Fruit fly (Drosophila melanogaster): ENCODE results near the gene Gr66a.

Gene Gr66a

DNA sequence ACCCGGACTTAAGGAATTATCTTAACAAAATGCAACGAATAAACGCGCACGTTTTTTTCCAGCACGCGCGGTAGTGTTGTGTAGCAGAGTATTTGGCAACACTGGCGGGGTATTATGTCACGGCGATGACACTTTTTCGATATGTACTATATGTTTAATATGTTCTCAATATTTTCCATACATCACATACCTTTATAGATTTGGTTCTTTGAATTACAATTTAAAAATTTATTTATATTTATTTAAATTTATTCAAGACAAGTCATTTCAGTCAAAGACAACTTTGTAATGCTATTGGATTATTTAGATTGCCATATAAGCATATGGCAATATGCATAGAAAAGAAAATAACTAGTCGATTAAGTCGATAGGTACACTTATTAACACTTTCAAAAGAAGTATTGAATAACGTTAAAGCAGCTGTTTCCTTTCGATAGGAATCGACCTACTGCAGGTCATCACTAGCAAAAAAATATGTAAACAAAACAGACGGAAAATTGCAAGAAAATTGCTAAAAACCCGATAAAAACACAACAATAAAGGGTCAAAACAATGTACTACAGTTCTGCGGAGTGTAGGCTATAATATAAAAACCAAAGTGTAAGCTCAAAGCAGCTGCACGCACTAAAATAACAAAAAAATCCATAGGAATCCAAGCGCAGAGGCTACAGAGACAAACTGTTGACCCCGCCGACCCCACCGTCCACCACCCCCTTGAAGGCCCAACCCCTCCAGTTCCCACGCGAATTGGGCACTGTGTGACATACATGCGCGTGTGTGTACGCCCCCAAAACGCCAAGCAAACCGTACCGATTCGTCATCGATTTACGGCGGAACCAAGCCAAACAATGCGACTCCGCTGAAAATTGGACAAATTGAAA is 39.6 kb upstream of the Gr66a start, which contains the start of the genes CG7182 and GAPcenA (continued):
- TF ChIP-seq unc-4 (GFP tag; IDR thresholded peaks at IDR 0.05; ENCODE audit: partially characterized antibody) (peak; percentile 64), luna (GFP tag; optimal IDR thresholded peaks at IDR 0.05) (peak; percentile 15), scrt (GFP tag; optimal IDR thresholded peaks at IDR 0.05) (peak; percentile 48), mam (GFP tag; optimal IDR thresholded peaks at IDR 0.05) (peak; percentile 73), zfh1 (GFP tag; IDR thresholded peaks at IDR 0.05) (no peak), CG7556 (GFP tag; optimal IDR thresholded peaks at IDR 0.05) (peak; percentile 76), CG14965 (GFP tag; optimal IDR thresholded peaks at IDR 0.05; ENCODE audit: borderline replicate concordance) (no peak), CG5245 (GFP tag; optimal IDR thresholded peaks at IDR 0.05) (peak; percentile 34), klu (GFP tag; IDR thresholded peaks at IDR 0.05) (peak; percentile 26; the same call in 1 of the 2 replicates), gcm2 (GFP tag; optimal IDR thresholded peaks at IDR 0.05) (no peak), dmrt11E (tag; optimal IDR thresholded peaks at IDR 0.05) (peak; percentile 65), wek (GFP tag; optimal IDR thresholded peaks at IDR 0.05) (no peak), CoRest (tag; optimal IDR thresholded peaks at IDR 0.05) (peak; percentile 86), Xrp1 (GFP tag; IDR thresholded peaks at IDR 0.05) (peak; percentile 56; the same call in 1 of the 2 replicates), CG7357 (GFP tag; IDR thresholded peaks at IDR 0.05) (no peak), CG8359 (GFP tag; optimal IDR thresholded peaks at IDR 0.05; ENCODE audit: borderline replicate concordance) (no peak), so (GFP tag; IDR thresholded peaks at IDR 0.05) (no peak), dpn (GFP tag; optimal IDR thresholded peaks at IDR 0.05) (peak; percentile 24 to 63), cwo (GFP tag; optimal IDR thresholded peaks at IDR 0.05) (peak; percentile 63), CG17361 (GFP tag; IDR thresholded peaks at IDR 0.05) (no peak; the same call in none of the 3 replicates), CG30403 (GFP tag; optimal IDR thresholded peaks at IDR 0.05) (peak; percentile 80), Six4 (GFP tag; optimal IDR thresholded peaks at IDR 0.05) (peak; percentile 39), BtbVII (GFP tag; optimal IDR thresholded peaks at IDR 0.05) (peak; percentile 66), prd (optimal IDR thresholded peaks at IDR 0.05) (no peak), prd (GFP tag; IDR thresholded peaks at IDR 0.05) (no peak; the same call in 2 of the 3 replicates), Hsf (GFP tag; optimal IDR thresholded peaks at IDR 0.05) (peak; percentile 36), CG4617 (GFP tag; optimal IDR thresholded peaks at IDR 0.05; ENCODE audit: borderline replicate concordance) (peak; percentile 44), Ets97D (GFP tag; optimal IDR thresholded peaks at IDR 0.05) (peak; percentile 39), crp (GFP tag; optimal IDR thresholded peaks at IDR 0.05) (peak in 1 of 2 experiments; percentile 80), CG18619 (GFP tag; optimal IDR thresholded peaks at IDR 0.05) (peak; percentile 63), Doc3 (GFP tag; IDR thresholded peaks at IDR 0.05; ENCODE audit: partially characterized antibody) (0 out of 3 replicates have a peak, but pooled peaks have one; percentile 48), CG4820 (GFP tag; optimal IDR thresholded peaks at IDR 0.05) (peak; percentile 59), zfh2 (GFP tag; optimal IDR thresholded peaks at IDR 0.05) (peak; percentile 41), shn (GFP tag; optimal IDR thresholded peaks at IDR 0.05) (no peak), vvl (GFP tag; IDR thresholded peaks at IDR 0.05) (peak; percentile 53), Asciz (GFP tag; optimal IDR thresholded peaks at IDR 0.05) (peak; percentile 47), sisA (GFP tag; IDR thresholded peaks at IDR 0.05) (peak; percentile 58), CG4360 (GFP tag; IDR thresholded peaks at IDR 0.05) (no peak), salm (tag; optimal IDR thresholded peaks at IDR 0.05) (peak; percentile 26), pfk (GFP tag; optimal IDR thresholded peaks at IDR 0.05) (no peak), Rfx (GFP tag; IDR thresholded peaks at IDR 0.05) (peak; percentile 64), Ravus (GFP tag; IDR thresholded peaks at IDR 0.05) (no peak), dan (GFP tag; IDR thresholded peaks at IDR 0.05) (no peak), CG12236 (GFP tag; optimal IDR thresholded peaks at IDR 0.05) (no peak), Sin3A (optimal IDR thresholded peaks at IDR 0.05) (no peak), CG15479 (GFP tag; optimal IDR thresholded peaks at IDR 0.05) (no peak), Hand (GFP tag; optimal IDR thresholded peaks at IDR 0.05) (peak; percentile 8), dm (GFP tag; optimal IDR thresholded peaks at IDR 0.05) (peak; percentile 91), inv (GFP tag; IDR thresholded peaks at IDR 0.05; ENCODE audit: partially characterized antibody) (no peak)
